Worm (Caenorhabditis elegans) whole organism, L4/young adult: ENCODE results near the gene T13A10.64.

Experiments used
- W03F9.2 ChIP-seq: fragments of 150-350 bp; optimal IDR thresholded peaks from 2 replicates; lab custom pipeline; 2014; ENCODE audit warnings: missing biosample characterization, missing genetic modification characterization
- dao-5 ChIP-seq: sonication (generic microtip); optimal IDR thresholded peaks from 2 replicates; lab custom pipeline; 2016; ENCODE audit warnings: missing genotype, missing genetic modification characterization, moderate library complexity, missing compliant biosample characterization

ce11 chrIV:6290741-6291140, 36.0 kb downstream of the T13A10.64 start, which contains the start of gene srv-24:
- TF ChIP-seq dao-5 (no peak), W03F9.2 (tag; lab: Kevin White, UChicago) (no peak)
